Worm (Caenorhabditis elegans) whole organism, midembryonic: ENCODE results near the gene txt-13.

Experiments
- T22C8.4 ChIP-seq: fragments of 200-800 bp; sonication (Bioruptor generic); IDR thresholded peaks from 2 replicates; pipeline ENCODE4 v1.3.6; 2022; ENCODE audit warnings: missing genetic modification characterization, missing compliant biosample characterization
- cog-1 ChIP-seq: sonication (generic microtip); optimal IDR thresholded peaks from 2 replicates; lab custom pipeline; 2016; ENCODE audit warnings: missing genetic modification characterization, missing compliant biosample characterization
- flt-1 ChIP-seq: fragments of 200-800 bp; sonication (Bioruptor generic); IDR thresholded peaks from 2 replicates; pipeline ENCODE4 v1.3.6; 2022; ENCODE audit warnings: missing genetic modification characterization, missing compliant biosample characterization
- klf-2 ChIP-seq: fragments of 200-800 bp; sonication (Bioruptor generic); conservative IDR thresholded peaks from 2 replicates; pipeline ENCODE4 v1.3.6; 2022; ENCODE audit warnings: missing genetic modification reagents, missing genetic modification characterization, missing compliant biosample characterization
- med-1 ChIP-seq: sonication (generic microtip); optimal IDR thresholded peaks from 2 replicates; lab custom pipeline; 2017; ENCODE audit warnings: missing genetic modification characterization, mild to moderate bottlenecking, missing compliant biosample characterization, antibody characterized with exemption, missing genetic modification reagents; ENCODE audit not compliant: insufficient read depth
- ref-1 ChIP-seq: fragments of 200-800 bp; sonication (Bioruptor generic); conservative IDR thresholded peaks from 2 replicates; pipeline ENCODE4 v1.3.6; 2022; ENCODE audit warnings: missing genetic modification reagents, missing genetic modification characterization, missing compliant biosample characterization
- tab-1 ChIP-seq: fragments of 200-800 bp; sonication (Bioruptor generic); IDR thresholded peaks from 2 replicates; pipeline ENCODE4 v1.3.6; 2022; ENCODE audit warnings: missing genetic modification characterization, missing compliant biosample characterization
- ztf-23 ChIP-seq: fragments of 200-800 bp; sonication (Bioruptor generic); IDR thresholded peaks from 2 replicates; pipeline ENCODE4 v1.3.6; 2022; ENCODE audit warnings: missing genetic modification reagents, missing genetic modification characterization, missing compliant biosample characterization
- ztf-29 ChIP-seq: fragments of 200-800 bp; sonication (Bioruptor generic); IDR thresholded peaks from 2 replicates; pipeline ENCODE4 v1.3.6; 2022; ENCODE audit warnings: missing genetic modification reagents, missing genetic modification characterization, missing compliant biosample characterization

DNA sequence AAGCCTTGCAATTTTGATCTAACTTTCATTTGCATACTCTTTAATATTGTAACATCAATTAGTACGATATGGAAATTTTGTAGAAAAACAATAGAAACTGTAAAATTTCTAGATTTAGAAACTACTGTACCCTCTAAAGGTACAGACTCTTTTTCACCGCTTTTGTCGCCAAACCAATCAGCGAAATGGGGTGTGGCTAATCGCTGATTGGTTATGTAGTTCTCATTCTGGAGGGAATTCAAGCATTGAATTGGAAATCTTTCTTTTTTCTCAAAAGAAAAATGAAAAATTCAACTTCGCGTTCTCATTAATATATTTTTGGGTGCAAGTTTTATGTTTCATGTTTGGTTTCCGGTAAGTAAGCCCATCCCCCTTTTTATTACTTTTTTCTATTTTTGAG lies 33.2 kb downstream of the txt-13 start:
- TF ChIP-seq ztf-29 (GFP tag; lab: Robert Waterston, UW): no peak
- TF ChIP-seq flt-1 (GFP tag; lab: Robert Waterston, UW): no peak
- no peak for TF ChIP-seq tab-1 (GFP tag; lab: Robert Waterston, UW)
- no peak for TF ChIP-seq cog-1 (tag; lab: Kevin White, UChicago)
- no peak for TF ChIP-seq med-1 (GFP tag; lab: Kevin White, UChicago)
- no peak for TF ChIP-seq klf-2 (GFP tag; lab: Robert Waterston, UW)
- no peak for TF ChIP-seq T22C8.4 (GFP tag; lab: Robert Waterston, UW)
- no peak for TF ChIP-seq ztf-23
- no peak for TF ChIP-seq ref-1 (GFP tag; lab: Robert Waterston, UW)
